Worm (Caenorhabditis elegans) whole organism, late embryonic: ENCODE data around the gene oxy-4.
A peak's percentile ranks its signal among the peaks of the same experiment; 100 is the strongest.

Experiments
- C08G9.2 ChIP-seq: sonication (generic microtip); optimal IDR thresholded peaks from 2 replicates; lab custom pipeline; 2016; ENCODE audit warnings: mild to moderate bottlenecking, missing genetic modification characterization, moderate library complexity, missing compliant biosample characterization
- C38D4.7 ChIP-seq: fragments of 200-800 bp; sonication (Bioruptor generic); optimal IDR thresholded peaks from 2 replicates; lab custom pipeline; 2018; ENCODE audit warnings: mild to moderate bottlenecking, missing genetic modification characterization, moderate library complexity, missing compliant biosample characterization
- F13H6.1 ChIP-seq: sonication (generic microtip); optimal IDR thresholded peaks from 2 replicates; lab custom pipeline; 2016; ENCODE audit warnings: missing genetic modification characterization, missing compliant biosample characterization
- K09A11.1 ChIP-seq: sonication (generic microtip); optimal IDR thresholded peaks from 2 replicates; lab custom pipeline; 2017; ENCODE audit warnings: antibody characterized with exemption, mild to moderate bottlenecking, missing genetic modification characterization, missing compliant biosample characterization; ENCODE audit not compliant: insufficient read depth
- T23F11.4 ChIP-seq: fragments of 200-800 bp; sonication (Bioruptor generic); optimal IDR thresholded peaks from 2 replicates; lab custom pipeline; 2018; ENCODE audit warnings: mild to moderate bottlenecking, missing genetic modification characterization, missing compliant biosample characterization
- ama-1 ChIP-seq: fragments of 150-350 bp; optimal IDR thresholded peaks from 2 replicates; lab custom pipeline; 2014
- ceh-14 ChIP-seq: sonication (generic microtip); optimal IDR thresholded peaks from 2 replicates; lab custom pipeline; 2016; ENCODE audit warnings: missing genotype, missing genetic modification characterization, missing compliant biosample characterization
- ceh-18 ChIP-seq: sonication (generic microtip); optimal IDR thresholded peaks from 2 replicates; lab custom pipeline; 2016; ENCODE audit warnings: missing genetic modification characterization, missing compliant biosample characterization
- ceh-2 ChIP-seq: sonication (generic microtip); optimal IDR thresholded peaks from 2 replicates; lab custom pipeline; 2016; ENCODE audit warnings: missing genotype, missing genetic modification characterization, missing compliant biosample characterization
- ceh-22 ChIP-seq: sonication (generic microtip); optimal IDR thresholded peaks from 2 replicates; lab custom pipeline; 2017; ENCODE audit warnings: missing biosample characterization, missing genetic modification characterization
- ceh-30 ChIP-seq: fragments of 150-350 bp; optimal IDR thresholded peaks from 2 replicates; lab custom pipeline; 2014; ENCODE audit warnings: missing biosample characterization, missing genetic modification characterization
- ceh-31 ChIP-seq: sonication (generic microtip); optimal IDR thresholded peaks from 2 replicates; lab custom pipeline; 2016; ENCODE audit warnings: missing genetic modification characterization, missing compliant biosample characterization
- ceh-34 ChIP-seq: sonication (generic microtip); optimal IDR thresholded peaks from 2 replicates; lab custom pipeline; 2016; ENCODE audit warnings: mild to moderate bottlenecking, missing genetic modification characterization, missing compliant biosample characterization
- ceh-9 ChIP-seq: sonication (generic microtip); optimal IDR thresholded peaks from 2 replicates; lab custom pipeline; 2016; ENCODE audit warnings: mild to moderate bottlenecking, missing genetic modification characterization, inconsistent platforms, missing compliant biosample characterization
- che-1 ChIP-seq: sonication (generic microtip); optimal IDR thresholded peaks from 2 replicates; lab custom pipeline; 2016; ENCODE audit warnings: mild to moderate bottlenecking, missing genetic modification characterization, missing compliant biosample characterization
- dve-1 ChIP-seq: sonication (generic microtip); optimal IDR thresholded peaks from 2 replicates; lab custom pipeline; 2017; ENCODE audit warnings: antibody characterized with exemption, mild to moderate bottlenecking, missing genetic modification characterization, missing compliant biosample characterization
- elt-4 ChIP-seq: sonication (generic microtip); optimal IDR thresholded peaks from 2 replicates; lab custom pipeline; 2016; ENCODE audit warnings: missing genetic modification characterization, missing compliant biosample characterization
- ets-4 ChIP-seq: sonication (generic microtip); optimal IDR thresholded peaks from 2 replicates; lab custom pipeline; 2016; ENCODE audit warnings: missing genetic modification characterization, missing compliant biosample characterization
- eyg-1 ChIP-seq: sonication (generic microtip); optimal IDR thresholded peaks from 2 replicates; lab custom pipeline; 2016; ENCODE audit warnings: missing genotype, missing genetic modification characterization, missing compliant biosample characterization
- fax-1 ChIP-seq: sonication (generic microtip); optimal IDR thresholded peaks from 2 replicates; lab custom pipeline; 2016; ENCODE audit warnings: missing genotype, missing genetic modification characterization, missing compliant biosample characterization
- fkh-10 ChIP-seq: fragments of 150-350 bp; optimal IDR thresholded peaks from 2 replicates; lab custom pipeline; 2014; ENCODE audit warnings: missing biosample characterization, missing genetic modification reagents, missing genetic modification characterization
- fkh-6 ChIP-seq: sonication (generic microtip); optimal IDR thresholded peaks from 2 replicates; lab custom pipeline; 2016; ENCODE audit warnings: missing genetic modification characterization, missing compliant biosample characterization
- gmeb-2 ChIP-seq: sonication (generic microtip); optimal IDR thresholded peaks from 2 replicates; lab custom pipeline; 2016; ENCODE audit warnings: missing genetic modification characterization, inconsistent platforms, missing compliant biosample characterization
- hlh-15 ChIP-seq: sonication (generic microtip); optimal IDR thresholded peaks from 2 replicates; lab custom pipeline; 2016; ENCODE audit warnings: missing genetic modification characterization, missing compliant biosample characterization
- hlh-30 ChIP-seq: sonication (generic microtip); optimal IDR thresholded peaks from 2 replicates; lab custom pipeline; 2017; ENCODE audit warnings: antibody characterized with exemption, missing genetic modification characterization, missing compliant biosample characterization; ENCODE audit not compliant: insufficient read depth
- hlh-8 ChIP-seq: sonication (generic microtip); optimal IDR thresholded peaks from 2 replicates; lab custom pipeline; 2016; ENCODE audit warnings: missing genotype, missing genetic modification characterization, missing compliant biosample characterization
- lim-6 ChIP-seq: sonication (generic microtip); optimal IDR thresholded peaks from 2 replicates; lab custom pipeline; 2016; ENCODE audit warnings: missing genetic modification characterization, missing compliant biosample characterization
- madf-2 ChIP-seq: sonication (generic microtip); optimal IDR thresholded peaks from 2 replicates; lab custom pipeline; 2017; ENCODE audit warnings: missing genetic modification characterization, missing compliant biosample characterization
- mec-3 ChIP-seq: sonication (generic microtip); optimal IDR thresholded peaks from 2 replicates; lab custom pipeline; 2016; ENCODE audit warnings: borderline replicate concordance, missing genetic modification characterization, missing compliant biosample characterization
- nfya-1 ChIP-seq: sonication (generic microtip); optimal IDR thresholded peaks from 2 replicates; lab custom pipeline; 2017; ENCODE audit warnings: missing genetic modification characterization, mild to moderate bottlenecking, missing compliant biosample characterization, antibody characterized with exemption, moderate library complexity
- nhr-11 ChIP-seq: fragments of 150-350 bp; optimal IDR thresholded peaks from 2 replicates; lab custom pipeline; 2014; ENCODE audit warnings: missing biosample characterization, missing genetic modification characterization
- npax-4 ChIP-seq: sonication (generic microtip); optimal IDR thresholded peaks from 2 replicates; lab custom pipeline; 2016; ENCODE audit warnings: missing genetic modification characterization, missing compliant biosample characterization
- odd-2 ChIP-seq: sonication (generic microtip); optimal IDR thresholded peaks from 2 replicates; lab custom pipeline; 2017; ENCODE audit warnings: antibody characterized with exemption, mild to moderate bottlenecking, missing genetic modification characterization, missing compliant biosample characterization
- pag-3 ChIP-seq: sonication (generic microtip); optimal IDR thresholded peaks from 2 replicates; lab custom pipeline; 2016; ENCODE audit warnings: missing compliant biosample characterization, missing genetic modification characterization, borderline replicate concordance
- pax-1 ChIP-seq: fragments of 150-350 bp; optimal IDR thresholded peaks from 2 replicates; lab custom pipeline; 2014; ENCODE audit warnings: missing biosample characterization, missing genetic modification characterization
- pha-4 ChIP-seq: fragments of 150-350 bp; optimal IDR thresholded peaks from 2 replicates; lab custom pipeline; 2018; ENCODE audit warnings: missing biosample characterization, missing genetic modification reagents, missing genetic modification characterization
- pqm-1 ChIP-seq: sonication (generic microtip); optimal IDR thresholded peaks from 2 replicates; lab custom pipeline; 2016; ENCODE audit warnings: missing genetic modification characterization, missing compliant biosample characterization
- rnt-1 ChIP-seq: sonication (generic microtip); optimal IDR thresholded peaks from 2 replicates; lab custom pipeline; 2016; ENCODE audit warnings: missing genetic modification characterization, missing compliant biosample characterization
- sox-4 ChIP-seq: sonication (generic microtip); optimal IDR thresholded peaks from 2 replicates; lab custom pipeline; 2017; ENCODE audit warnings: mild to moderate bottlenecking, missing genetic modification characterization, inconsistent platforms, missing compliant biosample characterization
- syd-9 ChIP-seq: sonication (generic microtip); optimal IDR thresholded peaks from 2 replicates; lab custom pipeline; 2016; ENCODE audit warnings: mild to moderate bottlenecking, missing genetic modification characterization, moderate library complexity, missing compliant biosample characterization
- tbx-2 ChIP-seq: sonication (generic microtip); optimal IDR thresholded peaks from 2 replicates; lab custom pipeline; 2016; ENCODE audit warnings: missing genetic modification characterization, missing compliant biosample characterization
- unc-42 ChIP-seq: sonication (generic microtip); optimal IDR thresholded peaks from 2 replicates; lab custom pipeline; 2016; ENCODE audit warnings: missing genotype, missing genetic modification characterization, missing compliant biosample characterization
- unc-55 ChIP-seq: sonication (generic microtip); optimal IDR thresholded peaks from 2 replicates; lab custom pipeline; 2017; ENCODE audit warnings: missing biosample characterization, missing genetic modification reagents, missing genetic modification characterization
- unc-86 ChIP-seq: sonication (generic microtip); optimal IDR thresholded peaks from 2 replicates; lab custom pipeline; 2016; ENCODE audit warnings: missing genetic modification characterization, missing compliant biosample characterization

Gene oxy-4

ce11 chrIII:5180588-5180987 lies 22.0 kb upstream of the oxy-4 start:
- TF ChIP-seq ceh-30 (tag; lab: Kevin White, UChicago) (no peak), unc-86 (no peak), che-1 (tag; lab: Kevin White, UChicago) (no peak), C08G9.2 (tag; lab: Kevin White, UChicago) (no peak), pag-3 (no peak), ceh-31 (tag; lab: Kevin White, UChicago) (no peak), tbx-2 (tag; lab: Kevin White, UChicago) (no peak), unc-42 (tag; lab: Kevin White, UChicago) (no peak), pha-4 (no peak), C38D4.7 (no peak), elt-4 (no peak), fkh-6 (tag; lab: Kevin White, UChicago) (no peak), fkh-10 (GFP tag; lab: Kevin White, UChicago) (no peak), hlh-15 (tag; lab: Kevin White, UChicago) (no peak), pqm-1 (tag; lab: Kevin White, UChicago) (no peak), ets-4 (tag; lab: Kevin White, UChicago) (no peak), dve-1 (tag; lab: Kevin White, UChicago) (no peak), unc-55 (GFP tag; lab: Kevin White, UChicago) (no peak), madf-2 (tag; lab: Kevin White, UChicago) (no peak), npax-4 (tag; lab: Kevin White, UChicago) (no peak)
- TF ChIP-seq, all 69 proteins: peak for 0

- TF ChIP-seq nfya-1: peak; percentile 54
- no peak for TF ChIP-seq unc-86
- TF ChIP-seq, all 69 proteins: peak for 1
Measured at ce11 chrIII:5179166-5179565, 20.6 kb upstream of the oxy-4 start.

- TF ChIP-seq hlh-30 (no peak), eyg-1 (tag; lab: Kevin White, UChicago) (no peak), mec-3 (tag; lab: Kevin White, UChicago) (no peak), hlh-8 (no peak), fkh-10 (GFP tag; lab: Kevin White, UChicago) (no peak), npax-4 (tag; lab: Kevin White, UChicago) (no peak), ceh-18 (tag; lab: Kevin White, UChicago) (no peak), rnt-1 (no peak), T23F11.4 (no peak), ceh-2 (tag; lab: Kevin White, UChicago) (no peak), tbx-2 (tag; lab: Kevin White, UChicago) (no peak)
Measured at ce11 chrIII:5173622-5174021, 15.0 kb upstream of the oxy-4 start, which contains the start of gene cid-1. Gene cid-1 (plus strand): TSS chrIII:5173922.

- TF ChIP-seq K09A11.1 (tag; lab: Kevin White, UChicago) (no peak), ceh-34 (tag; lab: Kevin White, UChicago) (no peak), fax-1 (tag; lab: Kevin White, UChicago) (no peak), C38D4.7 (no peak), npax-4 (tag; lab: Kevin White, UChicago) (no peak), sox-4 (tag; lab: Kevin White, UChicago) (no peak), ceh-30 (tag; lab: Kevin White, UChicago) (no peak), ceh-14 (no peak)
Measured at ce11 chrIII:5173139-5173538, 14.6 kb upstream of the oxy-4 start, which contains the start of gene emb-1. Gene emb-1 (plus strand): TSS chrIII:5173439.

ce11 chrIII:5172470-5172869 lies 13.9 kb upstream of the oxy-4 start, which contains the start of gene K10D2.5:
Gene K10D2.5 (plus strand): TSS chrIII:5172720.
- TF ChIP-seq dve-1 (tag; lab: Kevin White, UChicago) (peak; percentile 69), nhr-11 (tag; lab: Kevin White, UChicago) (no peak), ceh-34 (tag; lab: Kevin White, UChicago) (peak; percentile 94), ceh-9 (tag; lab: Kevin White, UChicago) (no peak), che-1 (tag; lab: Kevin White, UChicago) (no peak), odd-2 (tag; lab: Kevin White, UChicago) (no peak), hlh-8 (peak; percentile 95), ama-1 (lab: Kevin White, UChicago) (no peak), ceh-22 (no peak), unc-86 (peak; percentile 78), F13H6.1 (tag; lab: Kevin White, UChicago) (peak; percentile 91), rnt-1 (peak; percentile 99), K09A11.1 (tag; lab: Kevin White, UChicago) (no peak), gmeb-2 (tag; lab: Kevin White, UChicago) (peak; percentile 55), pha-4 (no peak), unc-42 (tag; lab: Kevin White, UChicago) (peak; percentile 87), hlh-30 (peak; percentile 23), pax-1 (peak; percentile 49), lim-6 (tag; lab: Kevin White, UChicago) (peak; percentile 96), syd-9 (tag; lab: Kevin White, UChicago) (peak; percentile 82), ceh-14 (peak; percentile 95), C08G9.2 (tag; lab: Kevin White, UChicago) (peak; percentile 100)
